Fruit fly (Drosophila melanogaster): ENCODE measurements around the gene nudC.

Gene nudC

dm6 chr3L:16758504-16759109 is 46.2 kb upstream of the nudC start (continued):
- peak; percentile 83 for TF ChIP-seq eg (GFP tag; IDR thresholded peaks at IDR 0.05)
- TF ChIP-seq Hr39 (GFP tag; optimal IDR thresholded peaks at IDR 0.05): peak; percentile 68
- no peak for TF ChIP-seq Hr38 (GFP tag; optimal IDR thresholded peaks at IDR 0.05)
- TF ChIP-seq CG31627 (GFP tag; optimal IDR thresholded peaks at IDR 0.05): peak; percentile 60
- TF ChIP-seq pdm3 (GFP tag; optimal IDR thresholded peaks at IDR 0.05): peak; percentile 82
- peak; percentile 84 for TF ChIP-seq CG3919 (GFP tag; optimal IDR thresholded peaks at IDR 0.05)
- TF ChIP-seq lz (GFP tag; optimal IDR thresholded peaks at IDR 0.05): peak; percentile 73
- TF ChIP-seq CG6276 (GFP tag; optimal IDR thresholded peaks at IDR 0.05): peak; percentile 77
- peak; percentile 61 for TF ChIP-seq Sox15 (GFP tag; optimal IDR thresholded peaks at IDR 0.05)
- TF ChIP-seq Eip75B (GFP tag; optimal IDR thresholded peaks at IDR 0.05): peak; percentile 91
- TF ChIP-seq Smox (GFP tag; optimal IDR thresholded peaks at IDR 0.05): peak; percentile 63
- TF ChIP-seq salr (GFP tag; optimal IDR thresholded peaks at IDR 0.05): peak; percentile 70 to 71
- TF ChIP-seq CG11294 (GFP tag; IDR thresholded peaks at IDR 0.05): peak; percentile 46
- TF ChIP-seq CG8119 (GFP tag; IDR thresholded peaks at IDR 0.05): peak; percentile 86
- peak; percentile 86 for TF ChIP-seq dsx (GFP tag; optimal IDR thresholded peaks at IDR 0.05; ENCODE audit: poor library complexity, severe bottlenecking)
- TF ChIP-seq CG15336 (GFP tag; IDR thresholded peaks at IDR 0.05): peak; percentile 87
- TF ChIP-seq net (GFP tag; optimal IDR thresholded peaks at IDR 0.05): peak; percentile 63
- TF ChIP-seq fkh (GFP tag; optimal IDR thresholded peaks at IDR 0.05): no peak
- peak; percentile 94 for TF ChIP-seq CG6808 (GFP tag; optimal IDR thresholded peaks at IDR 0.05)
- TF ChIP-seq CG11762 (GFP tag; optimal IDR thresholded peaks at IDR 0.05; ENCODE audit: insufficient read depth): peak; percentile 74
- peak; percentile 98 for TF ChIP-seq Eip78C (GFP tag)
- peak; percentile 75 for TF ChIP-seq CG8632 (GFP tag; optimal IDR thresholded peaks at IDR 0.05)
- peak; percentile 88 for TF ChIP-seq Lpt (GFP tag; optimal IDR thresholded peaks at IDR 0.05)
- TF ChIP-seq CG32006 (GFP tag; optimal IDR thresholded peaks at IDR 0.05): peak; percentile 82
- no peak for TF ChIP-seq CG6854 (GFP tag; optimal IDR thresholded peaks at IDR 0.05)
- TF ChIP-seq topi (GFP tag; optimal IDR thresholded peaks at IDR 0.05): peak; percentile 82
- peak; percentile 75 for TF ChIP-seq Met (GFP tag; optimal IDR thresholded peaks at IDR 0.05)
- peak; percentile 76 for TF ChIP-seq CG4318 (GFP tag; optimal IDR thresholded peaks at IDR 0.05)
- peak; percentile 68 for TF ChIP-seq CG7368 (GFP tag; optimal IDR thresholded peaks at IDR 0.05)
- TF ChIP-seq CG10631 (GFP tag; optimal IDR thresholded peaks at IDR 0.05): peak; percentile 82
- TF ChIP-seq CG3032 (tag; optimal IDR thresholded peaks at IDR 0.05): peak; percentile 83
- TF ChIP-seq CG9139 (GFP tag; optimal IDR thresholded peaks at IDR 0.05): peak; percentile 89
- peak; percentile 53 for TF ChIP-seq Ets21C (GFP tag; optimal IDR thresholded peaks at IDR 0.05)
- peak; percentile 79 for TF ChIP-seq achi (GFP tag; optimal IDR thresholded peaks at IDR 0.05)
- TF ChIP-seq CG1621 (tag; optimal IDR thresholded peaks at IDR 0.05): peak; percentile 86

dm6 chr3L:16759483-16759882 is 45.3 kb upstream of the nudC start:
- TF ChIP-seq Eip78C (GFP tag) (peak; percentile 88), Blimp-1 (GFP tag; optimal IDR thresholded peaks at IDR 0.05) (no peak), Ets96B (tag; optimal IDR thresholded peaks at IDR 0.05) (peak; percentile 57), CG3919 (GFP tag; optimal IDR thresholded peaks at IDR 0.05) (peak; percentile 5), CG6792 (GFP tag; optimal IDR thresholded peaks at IDR 0.05) (no peak), CG10669 (GFP tag; optimal IDR thresholded peaks at IDR 0.05) (peak; percentile 20), CG1621 (tag; optimal IDR thresholded peaks at IDR 0.05) (no peak), lz (GFP tag; optimal IDR thresholded peaks at IDR 0.05) (no peak), fd59A (GFP tag; optimal IDR thresholded peaks at IDR 0.05) (peak; percentile 30), CG10631 (GFP tag; optimal IDR thresholded peaks at IDR 0.05) (peak; percentile 31), svp (GFP tag) (peak; percentile 32), CG31627 (GFP tag; optimal IDR thresholded peaks at IDR 0.05) (no peak), fkh (GFP tag; optimal IDR thresholded peaks at IDR 0.05) (no peak), fd85E (GFP tag; optimal IDR thresholded peaks at IDR 0.05) (no peak), CG3032 (tag; optimal IDR thresholded peaks at IDR 0.05) (peak; percentile 56), achi (GFP tag; optimal IDR thresholded peaks at IDR 0.05) (peak; percentile 47), CG6808 (GFP tag; optimal IDR thresholded peaks at IDR 0.05) (peak; percentile 7), Hr39 (GFP tag; optimal IDR thresholded peaks at IDR 0.05) (no peak), Hr4 (GFP tag; optimal IDR thresholded peaks at IDR 0.05) (peak; percentile 49), salr (GFP tag; optimal IDR thresholded peaks at IDR 0.05) (peak in 1 of 2 experiments; percentile 1), CG15336 (GFP tag; IDR thresholded peaks at IDR 0.05) (peak; percentile 55), CG6854 (GFP tag; optimal IDR thresholded peaks at IDR 0.05) (no peak), CG32006 (GFP tag; optimal IDR thresholded peaks at IDR 0.05) (peak; percentile 67), CG11902 (GFP tag; optimal IDR thresholded peaks at IDR 0.05) (no peak), ss (GFP tag; optimal IDR thresholded peaks at IDR 0.05) (peak in 1 of 2 experiments; percentile 15), topi (GFP tag; optimal IDR thresholded peaks at IDR 0.05) (no peak), dsx (GFP tag; optimal IDR thresholded peaks at IDR 0.05; ENCODE audit: poor library complexity, severe bottlenecking) (peak; percentile 29), CG6276 (GFP tag; optimal IDR thresholded peaks at IDR 0.05) (peak; percentile 14), CG11762 (GFP tag; optimal IDR thresholded peaks at IDR 0.05; ENCODE audit: insufficient read depth) (no peak), CG6163 (GFP tag; IDR thresholded peaks at IDR 0.05) (0 out of 3 replicates have a peak, but pooled peaks have one; percentile 11), Eip93F (GFP tag; optimal IDR thresholded peaks at IDR 0.05) (no peak)

Measured in whole organism, prepupa.